Fruit fly (Drosophila melanogaster) whole organism, prepupa: ENCODE results near the gene CG12728.
A peak's percentile ranks its signal among the peaks of the same experiment; 100 is the strongest.

Experiments
- CG10631 ChIP-seq: fragments of 200-800 bp; sonication (Bioruptor generic); optimal IDR thresholded peaks from 2 replicates; lab custom pipeline; 2016; ENCODE audit warnings: missing biosample characterization, missing genetic modification characterization
- CG11294 ChIP-seq: fragments of 200-800 bp; sonication (Bioruptor generic); IDR thresholded peaks from 2 replicates; pipeline ENCODE4 v1.3.6; 2022; ENCODE audit warnings: missing biosample characterization, missing genetic modification characterization
- CG11902 ChIP-seq: fragments of 200-800 bp; sonication (Bioruptor generic); optimal IDR thresholded peaks from 3 replicates; lab custom pipeline; 2016; ENCODE audit warnings: missing biosample characterization, missing genetic modification characterization
- CG1621 ChIP-seq: fragments of 200-800 bp; sonication (Bioruptor generic); optimal IDR thresholded peaks from 3 replicates; lab custom pipeline; 2018; ENCODE audit warnings: missing biosample characterization, mild to moderate bottlenecking, missing genetic modification characterization
- CG16779 ChIP-seq: fragments of 200-800 bp; sonication (Bioruptor generic); optimal IDR thresholded peaks from 3 replicates; lab custom pipeline; 2017; ENCODE audit warnings: missing biosample characterization, mild to moderate bottlenecking, missing genetic modification characterization
- CG7368 ChIP-seq: fragments of 200-800 bp; sonication (Bioruptor generic); optimal IDR thresholded peaks from 3 replicates; lab custom pipeline; 2016; ENCODE audit warnings: missing biosample characterization, missing genetic modification characterization
- CG8319 ChIP-seq: fragments of 200-800 bp; sonication (Bioruptor generic); optimal IDR thresholded peaks from 3 replicates; lab custom pipeline; 2016; ENCODE audit warnings: missing biosample characterization, missing genetic modification characterization
- Eip78C ChIP-seq: fragments of 200-800 bp; sonication (Bioruptor generic); peaks from one replicate; lab custom pipeline; 2016; ENCODE audit warnings: missing biosample characterization, missing genetic modification characterization
- Eip93F ChIP-seq: fragments of 200-800 bp; sonication (Bioruptor generic); optimal IDR thresholded peaks from 2 replicates; lab custom pipeline; 2016; ENCODE audit warnings: missing biosample characterization, mild to moderate bottlenecking, missing genetic modification characterization
- Ets21C ChIP-seq: fragments of 200-800 bp; sonication (Bioruptor generic); optimal IDR thresholded peaks from 3 replicates; lab custom pipeline; 2016; ENCODE audit warnings: missing biosample characterization, missing genetic modification characterization
- Hr39 ChIP-seq: fragments of 200-800 bp; sonication (Bioruptor generic); optimal IDR thresholded peaks from 2 replicates; lab custom pipeline; 2016; ENCODE audit warnings: missing biosample characterization, missing genetic modification characterization
- Hr4 ChIP-seq: fragments of 200-800 bp; sonication (Bioruptor generic); optimal IDR thresholded peaks from 3 replicates; lab custom pipeline; 2016; ENCODE audit warnings: missing biosample characterization, missing genetic modification characterization
- Lpt ChIP-seq: fragments of 200-800 bp; sonication (Bioruptor generic); optimal IDR thresholded peaks from 3 replicates; lab custom pipeline; 2016; ENCODE audit warnings: missing biosample characterization, missing genetic modification characterization
- net ChIP-seq: fragments of 200-800 bp; sonication (Bioruptor generic); optimal IDR thresholded peaks from 3 replicates; lab custom pipeline; 2016; ENCODE audit warnings: missing biosample characterization, missing genetic modification characterization

DNA sequence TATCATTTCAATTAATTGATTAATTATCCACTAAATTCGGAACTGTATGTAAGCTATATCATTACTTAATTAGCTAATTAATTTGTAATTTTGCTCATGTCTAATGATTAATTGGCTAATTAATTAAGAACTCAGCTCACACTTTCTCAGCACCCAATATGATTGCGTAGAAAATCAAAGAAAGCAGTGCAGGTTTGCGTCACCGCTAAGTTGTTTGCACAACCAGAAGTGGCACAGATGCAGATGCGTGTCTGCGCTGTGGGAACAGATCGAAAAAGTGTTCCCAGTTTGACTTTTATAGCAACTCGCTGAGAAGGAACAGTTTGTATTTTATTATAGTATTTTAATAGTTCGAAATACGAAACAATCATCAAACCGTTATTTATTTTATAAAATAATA lies 49.7 kb downstream of the CG12728 start:
- TF ChIP-seq Eip93F (GFP tag; lab: Kevin White, UChicago): no peak
- no peak for TF ChIP-seq CG11902 (GFP tag; lab: Kevin White, UChicago)
- no peak for TF ChIP-seq CG10631
- no peak for TF ChIP-seq Hr39 (GFP tag; lab: Kevin White, UChicago)
- TF ChIP-seq Ets21C (GFP tag; lab: Kevin White, UChicago): no peak
- peak; percentile 37 for TF ChIP-seq Eip78C
- TF ChIP-seq net (GFP tag; lab: Kevin White, UChicago): no peak
- TF ChIP-seq CG11294 (GFP tag; lab: Robert Waterston, UW): no peak
- TF ChIP-seq CG16779 (tag; lab: Kevin White, UChicago): no peak
- TF ChIP-seq CG7368 (GFP tag; lab: Kevin White, UChicago): no peak
- TF ChIP-seq Hr4 (GFP tag; lab: Kevin White, UChicago): no peak
- no peak for TF ChIP-seq CG8319 (GFP tag; lab: Kevin White, UChicago)
- no peak for TF ChIP-seq CG1621 (tag; lab: Kevin White, UChicago)
- no peak for TF ChIP-seq Lpt
